Fruit fly (Drosophila melanogaster) whole organism, wandering third instar larva: ENCODE results near the gene MICU3.

Experiments
- CG9705 ChIP-seq: fragments of 200-800 bp; sonication (Bioruptor generic); optimal IDR thresholded peaks from 2 replicates; lab custom pipeline; 2018; ENCODE audit warnings: missing biosample characterization, mild to moderate bottlenecking, missing genetic modification characterization
- CrebA ChIP-seq: fragments of 200-800 bp; sonication (Bioruptor generic); optimal IDR thresholded peaks from 2 replicates; lab custom pipeline; 2016; ENCODE audit warnings: missing biosample characterization, mild to moderate bottlenecking, missing genetic modification characterization, borderline replicate concordance
- Dfd ChIP-seq: fragments of >200 bp; optimal IDR thresholded peaks from 2 replicates; lab custom pipeline; 2017; ENCODE audit warnings: missing biosample characterization, missing genetic modification characterization
- Dif ChIP-seq: fragments of 200-275, 200-300 bp; sonication (Bioruptor generic); optimal IDR thresholded peaks from 2 replicates; lab custom pipeline; 2018; ENCODE audit warnings: missing biosample characterization, missing genetic modification characterization; ENCODE audit not compliant: partially characterized antibody
- HLH106 ChIP-seq: fragments of 200-800 bp; optimal IDR thresholded peaks from 3 replicates; lab custom pipeline; 2019; ENCODE audit warnings: missing biosample characterization, mild to moderate bottlenecking, missing genetic modification characterization, moderate library complexity
- Hnf4 ChIP-seq: fragments of 200-800 bp; sonication (Bioruptor generic); optimal IDR thresholded peaks from 2 replicates; lab custom pipeline; 2016; ENCODE audit warnings: missing biosample characterization, mild to moderate bottlenecking, missing genetic modification characterization
- Hr83 ChIP-seq: fragments of 200-300 bp; sonication (Bioruptor generic); optimal IDR thresholded peaks from 2 replicates; lab custom pipeline; 2016; ENCODE audit warnings: missing biosample characterization, mild to moderate bottlenecking, missing genetic modification characterization, moderate library complexity; ENCODE audit not compliant: poor library complexity, severe bottlenecking
- Mio ChIP-seq: sonication (Bioruptor generic); optimal IDR thresholded peaks from 2 replicates; lab custom pipeline; 2016; ENCODE audit warnings: missing biosample characterization, missing genetic modification characterization
- Myc ChIP-seq: fragments of >200 bp; optimal IDR thresholded peaks from 2 replicates; lab custom pipeline; 2017
- OdsH ChIP-seq: fragments of 200-800 bp; sonication (Bioruptor generic); optimal IDR thresholded peaks from 2 replicates; lab custom pipeline; 2016; ENCODE audit warnings: missing biosample characterization, mild to moderate bottlenecking, missing genetic modification characterization
- Rel ChIP-seq, 2 experiments: fragments of 200-800 bp; sonication (Bioruptor generic) in 1 of 2; optimal IDR thresholded peaks; 2 replicates in 1 of 2; 3 replicates in 1 of 2; lab custom pipeline; 2016 to 2019; ENCODE audit warnings: mild to moderate bottlenecking in 2 of 2, missing biosample characterization in 2 of 2, missing genetic modification characterization in 2 of 2, moderate library complexity in 1 of 2
- Sp1 ChIP-seq: fragments of 200-800 bp; sonication (Bioruptor generic); optimal IDR thresholded peaks from 3 replicates; lab custom pipeline; 2019; ENCODE audit warnings: missing biosample characterization, mild to moderate bottlenecking, missing genetic modification characterization, moderate library complexity
- Vsx2 ChIP-seq: fragments of 200-300, 225-300 bp; sonication (Bioruptor generic); optimal IDR thresholded peaks from 2 replicates; lab custom pipeline; 2018; ENCODE audit warnings: missing biosample characterization, missing genetic modification characterization; ENCODE audit not compliant: partially characterized antibody
- br ChIP-seq: fragments of 200-800 bp; sonication (Bioruptor generic); optimal IDR thresholded peaks from 2 replicates; lab custom pipeline; 2016; ENCODE audit warnings: missing biosample characterization, missing genetic modification characterization
- brk ChIP-seq: fragments of 200-800 bp; sonication (Bioruptor generic); optimal IDR thresholded peaks from 2 replicates; lab custom pipeline; 2016; ENCODE audit warnings: missing biosample characterization, mild to moderate bottlenecking, missing genetic modification characterization
- dl ChIP-seq, 2 experiments: fragments of 175-275, 200-275 bp in 1 of 2; fragments of 200-275 bp in 1 of 2; sonication (Bioruptor generic); optimal IDR thresholded peaks; lab custom pipeline; 2018; ENCODE audit warnings: mild to moderate bottlenecking in 2 of 2, missing biosample characterization in 2 of 2, missing genetic modification characterization in 2 of 2, moderate library complexity in 2 of 2; ENCODE audit not compliant: partially characterized antibody in 2 of 2, insufficient read depth in 1 of 2
- dmrt93B ChIP-seq: fragments of 200-800 bp; sonication (Bioruptor generic); optimal IDR thresholded peaks from 2 replicates; lab custom pipeline; 2018; ENCODE audit warnings: missing biosample characterization, mild to moderate bottlenecking, missing genetic modification characterization
- dsf ChIP-seq: sonication (Bioruptor generic); optimal IDR thresholded peaks from 2 replicates; lab custom pipeline; 2016; ENCODE audit warnings: missing biosample characterization, missing genetic modification characterization, borderline replicate concordance
- ey ChIP-seq: fragments of 200-800 bp; sonication (Bioruptor generic); optimal IDR thresholded peaks from 2 replicates; lab custom pipeline; 2016; ENCODE audit warnings: missing biosample characterization, missing genetic modification characterization
- fru ChIP-seq: fragments of 200-800 bp; sonication (Bioruptor generic); optimal IDR thresholded peaks from 3 replicates; lab custom pipeline; 2016; ENCODE audit warnings: missing biosample characterization, mild to moderate bottlenecking, missing genetic modification characterization
- h ChIP-seq: fragments of 200-800 bp; sonication (Bioruptor generic); optimal IDR thresholded peaks from 3 replicates; lab custom pipeline; 2016; ENCODE audit warnings: missing biosample characterization, mild to moderate bottlenecking, missing genetic modification characterization
- lola ChIP-seq: fragments of >200 bp; optimal IDR thresholded peaks from 2 replicates; lab custom pipeline; 2017; ENCODE audit warnings: missing biosample characterization, missing genetic modification characterization
- psq ChIP-seq: fragments of 200-800 bp; sonication (Bioruptor generic); optimal IDR thresholded peaks from 3 replicates; lab custom pipeline; 2017; ENCODE audit warnings: missing biosample characterization, mild to moderate bottlenecking, missing genetic modification characterization, moderate library complexity
- rgr ChIP-seq: fragments of 200-800 bp; sonication (Bioruptor generic); optimal IDR thresholded peaks from 3 replicates; lab custom pipeline; 2016; ENCODE audit warnings: missing biosample characterization, mild to moderate bottlenecking, missing genetic modification characterization
- sage ChIP-seq: fragments of 200-800 bp; sonication (Bioruptor generic); optimal IDR thresholded peaks from 2 replicates; lab custom pipeline; 2016; ENCODE audit warnings: missing biosample characterization, mild to moderate bottlenecking, missing genetic modification characterization
- sv ChIP-seq: fragments of 200-800 bp; sonication (Bioruptor generic); optimal IDR thresholded peaks from 3 replicates; lab custom pipeline; 2016; ENCODE audit warnings: missing biosample characterization, missing genetic modification characterization
- tai ChIP-seq: sonication (Bioruptor generic); optimal IDR thresholded peaks from 2 replicates; lab custom pipeline; 2016; ENCODE audit warnings: missing biosample characterization, missing genetic modification characterization
- usp ChIP-seq: fragments of >200 bp; optimal IDR thresholded peaks from 2 replicates; lab custom pipeline; 2017; ENCODE audit warnings: missing biosample characterization, missing genetic modification characterization
- woc ChIP-seq: sonication (Bioruptor generic); optimal IDR thresholded peaks from 2 replicates; lab custom pipeline; 2016; ENCODE audit warnings: missing biosample characterization, mild to moderate bottlenecking, missing genetic modification characterization

Gene MICU3

dm6 chr3R:19838925-19839601 lies 8.0 kb upstream of the MICU3 start:
- no peak for TF ChIP-seq rgr (GFP tag; lab: Kevin White, UChicago)
- no peak for TF ChIP-seq woc (GFP tag; lab: Kevin White, UChicago)
- no peak for TF ChIP-seq HLH106 (tag; lab: Kevin White, UChicago)
- no peak for TF ChIP-seq Myc
- TF ChIP-seq Mio = no peak
- TF ChIP-seq fru (GFP tag; lab: Kevin White, UChicago) = no peak
- TF ChIP-seq Hnf4 (GFP tag; lab: Kevin White, UChicago) = no peak
- TF ChIP-seq tai = no peak
- TF ChIP-seq CrebA (GFP tag; lab: Kevin White, UChicago) = no peak
- TF ChIP-seq dl (GFP tag; optimal IDR thresholded peaks at IDR 0.05; lab: Kevin White, UChicago; ENCODE audit: insufficient read depth in 1 of 2, partially characterized antibody in 2 of 2) = no peak
- TF ChIP-seq brk (GFP tag; lab: Kevin White, UChicago) = no peak
- no peak for TF ChIP-seq Sp1 (GFP tag; lab: Kevin White, UChicago)
- TF ChIP-seq h (GFP tag; lab: Kevin White, UChicago) = no peak
- no peak for TF ChIP-seq sage (GFP tag; lab: Kevin White, UChicago)
- no peak for TF ChIP-seq usp (GFP tag; lab: Kevin White, UChicago)
- no peak for TF ChIP-seq Hr83 (GFP tag; lab: Kevin White, UChicago)
- no peak for TF ChIP-seq Rel (GFP tag; optimal IDR thresholded peaks at IDR 0.05; lab: Kevin White, UChicago)
- no peak for TF ChIP-seq Rel (tag; optimal IDR thresholded peaks at IDR 0.05; lab: Kevin White, UChicago)
- TF ChIP-seq br (GFP tag; lab: Kevin White, UChicago) = no peak
- TF ChIP-seq, all 38 proteins: peak for 0

DNA sequence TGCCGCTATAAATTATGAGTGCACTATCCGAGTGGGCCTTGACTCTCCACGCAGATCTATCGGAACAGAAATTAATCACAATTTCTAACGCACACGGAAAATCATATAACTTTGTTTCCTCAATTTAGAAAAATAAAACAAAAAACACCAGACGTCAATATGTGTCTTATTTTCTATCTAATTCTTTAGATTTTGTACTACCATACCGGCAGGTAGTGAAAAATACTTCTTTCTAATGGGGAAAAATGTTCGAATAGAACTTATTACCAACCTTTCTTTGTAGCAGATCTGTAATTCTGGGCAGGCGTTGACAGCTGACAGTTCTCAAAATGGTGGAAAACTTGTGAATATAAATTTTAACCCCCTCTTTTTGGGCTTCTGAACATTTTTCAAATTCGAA lies 6.6 kb upstream of the MICU3 start, which contains the start of gene CG31459:
Gene CG31459 (plus strand): TSS at position 301 of the 400 bp plus-strand sequence.
- no peak for TF ChIP-seq Dfd (GFP tag; lab: Kevin White, UChicago)
- no peak for TF ChIP-seq Sp1 (GFP tag; lab: Kevin White, UChicago)
- TF ChIP-seq h (GFP tag; lab: Kevin White, UChicago) = no peak
- TF ChIP-seq brk (GFP tag; lab: Kevin White, UChicago) = no peak
- TF ChIP-seq dsf (GFP tag; lab: Kevin White, UChicago) = no peak
- no peak for TF ChIP-seq sage (GFP tag; lab: Kevin White, UChicago)
- TF ChIP-seq br (GFP tag; lab: Kevin White, UChicago) = no peak
- no peak for TF ChIP-seq Myc
- TF ChIP-seq OdsH = no peak
- no peak for TF ChIP-seq Hr83 (GFP tag; lab: Kevin White, UChicago)
- no peak for TF ChIP-seq Hnf4 (GFP tag; lab: Kevin White, UChicago)

DNA sequence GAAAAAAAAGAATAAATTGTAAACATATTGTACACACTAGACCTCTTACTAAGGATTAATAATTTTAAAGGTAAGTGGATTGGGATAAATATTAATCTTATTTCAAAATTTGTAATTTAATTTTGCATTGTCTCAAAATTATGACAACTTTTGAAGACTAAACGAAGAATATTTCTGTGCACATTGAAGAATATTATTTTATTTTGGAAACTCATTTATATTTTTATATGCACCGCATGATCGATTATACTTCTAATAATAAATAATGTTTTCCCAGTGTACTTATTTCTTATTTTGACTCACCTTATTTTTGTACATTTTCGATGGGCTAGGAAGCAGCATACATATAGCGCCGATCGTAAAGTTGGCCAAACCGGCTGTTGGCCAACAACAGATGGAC lies 3.2 kb upstream of the MICU3 start:
- TF ChIP-seq sv = no peak
- TF ChIP-seq OdsH = no peak
- TF ChIP-seq lola (GFP tag; lab: Kevin White, UChicago) = no peak
- TF ChIP-seq HLH106 (tag; lab: Kevin White, UChicago) = no peak
- no peak for TF ChIP-seq Hr83 (GFP tag; lab: Kevin White, UChicago)
- no peak for TF ChIP-seq CrebA (GFP tag; lab: Kevin White, UChicago)
- TF ChIP-seq Vsx2 (GFP tag; lab: Kevin White, UChicago) = no peak
- no peak for TF ChIP-seq dsf (GFP tag; lab: Kevin White, UChicago)
- TF ChIP-seq Dif (GFP tag; lab: Kevin White, UChicago) = no peak
- no peak for TF ChIP-seq Sp1 (GFP tag; lab: Kevin White, UChicago)
- no peak for TF ChIP-seq Rel (GFP tag; optimal IDR thresholded peaks at IDR 0.05; lab: Kevin White, UChicago)
- TF ChIP-seq Rel (tag; optimal IDR thresholded peaks at IDR 0.05; lab: Kevin White, UChicago) = no peak
- TF ChIP-seq dl (GFP tag; optimal IDR thresholded peaks at IDR 0.05; lab: Kevin White, UChicago; ENCODE audit: insufficient read depth in 1 of 2, partially characterized antibody in 2 of 2) = no peak
- TF ChIP-seq CG9705 (GFP tag; lab: Kevin White, UChicago) = no peak
- TF ChIP-seq dmrt93B (GFP tag; lab: Kevin White, UChicago) = no peak
- no peak for TF ChIP-seq psq

DNA sequence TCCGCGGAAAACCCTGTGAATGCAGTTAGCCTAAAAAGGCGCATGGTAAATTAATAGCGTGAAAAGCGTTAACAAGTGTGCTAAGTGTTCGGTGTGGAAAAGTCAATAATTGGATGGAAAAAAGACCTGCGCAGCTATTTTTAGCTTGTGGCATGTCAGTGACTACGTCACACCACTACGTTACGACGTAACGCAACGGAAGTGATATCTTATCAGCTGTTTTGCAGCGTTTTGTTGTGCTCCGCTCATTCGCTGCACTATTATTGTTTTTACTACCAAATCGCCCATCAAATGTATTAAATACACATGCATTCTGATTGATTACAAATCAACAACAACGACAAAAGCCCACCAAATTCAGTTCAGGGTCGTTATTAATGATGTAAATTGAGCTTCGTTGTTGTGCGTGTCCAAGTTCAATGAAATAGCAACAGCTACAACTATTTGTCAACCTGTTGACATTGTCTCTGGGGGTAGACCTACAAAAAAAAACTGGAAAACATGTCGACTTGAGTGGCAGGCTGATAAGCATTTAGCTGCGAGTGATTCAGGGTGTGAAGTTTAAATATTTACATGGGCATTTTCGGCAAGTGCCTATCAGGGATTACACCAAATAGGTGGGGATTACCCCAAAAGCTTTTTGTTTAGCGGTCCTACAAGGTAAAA lies 613 bp downstream of the MICU3 start:
- no peak for TF ChIP-seq sv
- TF ChIP-seq ey (GFP tag; lab: Kevin White, UChicago) = no peak
- TF ChIP-seq Mio = no peak
- no peak for TF ChIP-seq Rel (GFP tag; optimal IDR thresholded peaks at IDR 0.05; lab: Kevin White, UChicago)
- peak; percentile 79 for TF ChIP-seq Rel (tag; optimal IDR thresholded peaks at IDR 0.05; lab: Kevin White, UChicago)
- no peak for TF ChIP-seq CrebA (GFP tag; lab: Kevin White, UChicago)
- TF ChIP-seq br (GFP tag; lab: Kevin White, UChicago) = no peak
- TF ChIP-seq, all 38 proteins: peak for 1
